Worm (Caenorhabditis elegans) whole organism, L4/young adult: ENCODE results near the gene T02B11.9.
"Not testable (repeated sequence)": the region's sequence is repeated elsewhere in the genome, so short reads cannot be mapped to it uniquely, and the experiment has no call there.

ENCODE experiments used
- W03F9.2 ChIP-seq: fragments of 150-350 bp; optimal IDR thresholded peaks from 2 replicates; lab custom pipeline; 2014; ENCODE audit warnings: missing biosample characterization, missing genetic modification characterization
- dao-5 ChIP-seq: sonication (generic microtip); optimal IDR thresholded peaks from 2 replicates; lab custom pipeline; 2016; ENCODE audit warnings: missing genotype, missing genetic modification characterization, moderate library complexity, missing compliant biosample characterization
- him-1 ChIP-seq: sonication (generic microtip); optimal IDR thresholded peaks from 2 replicates; lab custom pipeline; 2016; ENCODE audit warnings: missing genotype, missing genetic modification reagents, missing genetic modification characterization, missing compliant biosample characterization

Gene T02B11.9

ce11 chrV:875945-876344 is at the start of gene T02B11.9:
Gene T02B11.9 (plus strand): TSS chrV:876245.
- TF ChIP-seq dao-5 (tag; lab: Kevin White, UChicago) = no peak
- no peak for TF ChIP-seq him-1 (tag; lab: Kevin White, UChicago)
- TF ChIP-seq W03F9.2 (tag; lab: Kevin White, UChicago) = no peak

- TF ChIP-seq him-1 (tag; lab: Kevin White, UChicago) = no peak
- TF ChIP-seq W03F9.2 (tag; lab: Kevin White, UChicago) = no peak
- TF ChIP-seq dao-5 (tag; lab: Kevin White, UChicago) = no peak
Observed at ce11 chrV:833368-833767, 42.7 kb upstream of the T02B11.9 start, which contains the start of gene F41H8.1. Gene F41H8.1 (plus strand): TSS chrV:833668.

- TF ChIP-seq W03F9.2, him-1, dao-5 (tag; lab: Kevin White, UChicago): not testable (repeated sequence)
Observed at ce11 chrV:838984-839471, 37.0 kb upstream of the T02B11.9 start, which contains the start of the genes K09C6.7 and K09C6.10. Gene K09C6.7 (minus strand): TSS chrV:839084. Gene K09C6.10 (plus strand): TSS chrV:839421.

- TF ChIP-seq W03F9.2 (tag; lab: Kevin White, UChicago) (no peak), him-1 (tag; lab: Kevin White, UChicago) (no peak), dao-5 (tag; lab: Kevin White, UChicago) (no peak)
Observed at ce11 chrV:842611-843010, 33.4 kb upstream of the T02B11.9 start.

ce11 chrV:843118-843517 is 32.9 kb upstream of the T02B11.9 start, which contains the start of gene K09C6.8:
Gene K09C6.8 (minus strand): TSS chrV:843218.
- not testable (repeated sequence) for TF ChIP-seq W03F9.2, him-1, dao-5 (tag; lab: Kevin White, UChicago)

ce11 chrV:847521-847920 is 28.5 kb upstream of the T02B11.9 start, which contains the start of gene srbc-13:
Gene srbc-13 (plus strand): TSS chrV:847821.
- TF ChIP-seq dao-5 (tag; lab: Kevin White, UChicago) = no peak

ce11 chrV:849042-849441 is 27.0 kb upstream of the T02B11.9 start:
- TF ChIP-seq dao-5 (tag; lab: Kevin White, UChicago) (no peak), W03F9.2 (tag; lab: Kevin White, UChicago) (no peak)

- TF ChIP-seq W03F9.2 (tag; lab: Kevin White, UChicago) (no peak), dao-5 (tag; lab: Kevin White, UChicago) (no peak), him-1 (tag; lab: Kevin White, UChicago) (no peak)
Observed at ce11 chrV:849512-849911, 26.5 kb upstream of the T02B11.9 start, which contains the start of gene srbc-12. Gene srbc-12 (plus strand): TSS chrV:849812.

ce11 chrV:852184-852583 is 23.9 kb upstream of the T02B11.9 start, which contains the start of gene K09C6.3:
Gene K09C6.3 (plus strand): TSS chrV:852484.
- TF ChIP-seq dao-5 (tag; lab: Kevin White, UChicago) = no peak
- no peak for TF ChIP-seq him-1 (tag; lab: Kevin White, UChicago)
- no peak for TF ChIP-seq W03F9.2 (tag; lab: Kevin White, UChicago)

- no peak for TF ChIP-seq W03F9.2 (tag; lab: Kevin White, UChicago)
- no peak for TF ChIP-seq dao-5 (tag; lab: Kevin White, UChicago)
- no peak for TF ChIP-seq him-1 (tag; lab: Kevin White, UChicago)
Observed at ce11 chrV:854966-855365, 21.1 kb upstream of the T02B11.9 start, which contains the start of gene K09C6.9. Gene K09C6.9 (minus strand): TSS chrV:855066.

ce11 chrV:856549-856948 is 19.5 kb upstream of the T02B11.9 start, which contains the start of gene K09C6.2:
Gene K09C6.2 (plus strand): TSS chrV:856849.
- TF ChIP-seq him-1 (tag; lab: Kevin White, UChicago) = no peak
- TF ChIP-seq dao-5 (tag; lab: Kevin White, UChicago) = no peak
- TF ChIP-seq W03F9.2 (tag; lab: Kevin White, UChicago) = no peak

- TF ChIP-seq him-1 (tag; lab: Kevin White, UChicago) (no peak), W03F9.2 (tag; lab: Kevin White, UChicago) (no peak), dao-5 (tag; lab: Kevin White, UChicago) (no peak)
Observed at ce11 chrV:858841-859456, 17.1 kb upstream of the T02B11.9 start.

- TF ChIP-seq him-1 (tag; lab: Kevin White, UChicago) (no peak), dao-5 (tag; lab: Kevin White, UChicago) (no peak), W03F9.2 (tag; lab: Kevin White, UChicago) (no peak)
Observed at ce11 chrV:866729-867128, 9.3 kb upstream of the T02B11.9 start, which contains the start of gene T02B11.3. Gene T02B11.3 (minus strand): TSS chrV:866829.
